Worm (Caenorhabditis elegans) whole organism, L1 larva: ENCODE data around the gene lat-2.

Experiments used
- C34B4.2 ChIP-seq: sonication (generic microtip); optimal IDR thresholded peaks from 2 replicates; lab custom pipeline; 2017; ENCODE audit warnings: mild to moderate bottlenecking, missing genetic modification characterization, missing compliant biosample characterization
- aha-1 ChIP-seq: fragments of 150-350 bp; optimal IDR thresholded peaks from 2 replicates; lab custom pipeline; 2014; ENCODE audit warnings: missing biosample characterization, missing genetic modification characterization
- elt-2 ChIP-seq: sonication (generic microtip); optimal IDR thresholded peaks from 2 replicates; lab custom pipeline; 2016; ENCODE audit warnings: missing genetic modification characterization, mild to moderate bottlenecking, inconsistent platforms, missing compliant biosample characterization, missing genetic modification reagents
- fkh-8 ChIP-seq: sonication (generic microtip); optimal IDR thresholded peaks from 2 replicates; lab custom pipeline; 2016; ENCODE audit warnings: mild to moderate bottlenecking, missing genetic modification characterization, missing compliant biosample characterization
- lir-3 ChIP-seq: sonication (generic microtip); optimal IDR thresholded peaks from 2 replicates; lab custom pipeline; 2016; ENCODE audit warnings: mild to moderate bottlenecking, missing genetic modification characterization, moderate library complexity, missing compliant biosample characterization; ENCODE audit not compliant: poor library complexity
- mab-9 ChIP-seq: fragments of 200-800 bp; sonication (Bioruptor generic); IDR thresholded peaks from 2 replicates; pipeline ENCODE4 v1.3.6; 2022; ENCODE audit warnings: missing genetic modification reagents, missing genetic modification characterization, missing compliant biosample characterization
- mdl-1 ChIP-seq, 2 experiments: fragments of 150-350 bp; optimal IDR thresholded peaks; 2 replicates each; lab custom pipeline; 2014 to 2017; ENCODE audit warnings: missing biosample characterization in 2 of 2, missing genetic modification characterization in 2 of 2, inconsistent platforms in 1 of 2
- nhr-237 ChIP-seq: fragments of 150-350 bp; optimal IDR thresholded peaks from 2 replicates; lab custom pipeline; 2014; ENCODE audit warnings: missing biosample characterization, missing genetic modification characterization
- nhr-77 ChIP-seq: fragments of 150-350 bp; optimal IDR thresholded peaks from 2 replicates; lab custom pipeline; 2014; ENCODE audit warnings: missing biosample characterization, missing genetic modification characterization
- snpc-4 ChIP-seq: fragments of 150-350 bp; optimal IDR thresholded peaks from 2 replicates; lab custom pipeline; 2014; ENCODE audit warnings: missing biosample characterization, missing genetic modification characterization
- snu-23 ChIP-seq: sonication (generic microtip); optimal IDR thresholded peaks from 2 replicates; lab custom pipeline; 2016; ENCODE audit warnings: missing genetic modification characterization, missing compliant biosample characterization
- unc-130 ChIP-seq: fragments of 150-350 bp; optimal IDR thresholded peaks from 2 replicates; lab custom pipeline; 2017; ENCODE audit warnings: missing biosample characterization, missing genetic modification characterization, inconsistent platforms
- unc-62 ChIP-seq: fragments of 150-350 bp; optimal IDR thresholded peaks from 2 replicates; lab custom pipeline; 2014; ENCODE audit warnings: missing biosample characterization, missing genetic modification reagents, missing genetic modification characterization
- zag-1 ChIP-seq: fragments of 150-350 bp; optimal IDR thresholded peaks from 2 replicates; lab custom pipeline; 2014; ENCODE audit warnings: missing biosample characterization, missing genetic modification characterization

ce11 chrII:4405358-4405757 lies 46.5 kb downstream of the lat-2 start, which contains the start of gene ZK430.5:
- TF ChIP-seq mdl-1 (tag; optimal IDR thresholded peaks at IDR 0.05; lab: Kevin White, UChicago): no peak
- no peak for TF ChIP-seq snu-23
- TF ChIP-seq nhr-237: no peak
- TF ChIP-seq aha-1 (tag; lab: Kevin White, UChicago): no peak
- no peak for TF ChIP-seq C34B4.2 (tag; lab: Kevin White, UChicago)
- TF ChIP-seq mab-9 (GFP tag; lab: Robert Waterston, UW): no peak
- no peak for TF ChIP-seq snpc-4 (tag; lab: Kevin White, UChicago)
- TF ChIP-seq zag-1 (tag; lab: Kevin White, UChicago): no peak
- TF ChIP-seq elt-2: no peak
- TF ChIP-seq unc-130 (tag; lab: Kevin White, UChicago): no peak
- no peak for TF ChIP-seq unc-62 (GFP tag; lab: Kevin White, UChicago)
- TF ChIP-seq nhr-77 (tag; lab: Kevin White, UChicago): no peak
- TF ChIP-seq lir-3 (tag; lab: Kevin White, UChicago): no peak
- no peak for TF ChIP-seq fkh-8 (tag; lab: Kevin White, UChicago)
